Worm (Caenorhabditis elegans) whole organism, L4/young adult: Measurements from ENCODE around the gene C18H7.11.

Experiments
- W03F9.2 ChIP-seq: fragments of 150-350 bp; optimal IDR thresholded peaks from 2 replicates; lab custom pipeline; 2014; ENCODE audit warnings: missing biosample characterization, missing genetic modification characterization
- dao-5 ChIP-seq: sonication (generic microtip); optimal IDR thresholded peaks from 2 replicates; lab custom pipeline; 2016; ENCODE audit warnings: missing genotype, missing genetic modification characterization, moderate library complexity, missing compliant biosample characterization
- him-1 ChIP-seq: sonication (generic microtip); optimal IDR thresholded peaks from 2 replicates; lab custom pipeline; 2016; ENCODE audit warnings: missing genotype, missing genetic modification reagents, missing genetic modification characterization, missing compliant biosample characterization

DNA sequence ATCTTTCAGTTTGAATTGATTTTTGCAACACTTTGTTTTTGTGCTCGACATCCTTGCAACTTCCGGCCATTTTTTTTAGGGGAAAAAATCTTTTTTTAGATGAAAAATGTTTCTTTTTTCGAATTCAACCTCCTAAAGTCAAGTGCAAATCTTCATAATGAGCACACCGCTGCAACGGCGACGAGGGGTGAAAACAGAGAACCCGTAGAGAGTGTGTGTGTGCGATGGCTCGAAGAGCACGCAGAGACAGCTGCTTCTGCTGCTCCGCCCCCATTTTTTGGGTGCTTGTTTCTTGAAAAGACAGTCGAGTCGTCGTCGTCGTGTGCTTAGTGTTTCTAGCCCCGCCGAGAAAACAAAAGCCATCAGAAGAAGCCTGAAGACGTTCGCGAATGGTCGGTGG lies 9.4 kb downstream of the C18H7.11 start, which contains the start of gene inx-18:
- TF ChIP-seq W03F9.2 (tag; lab: Kevin White, UChicago) (no peak), him-1 (no peak), dao-5 (tag; lab: Kevin White, UChicago) (no peak)
